Worm (Caenorhabditis elegans): Measurements from ENCODE around the gene spig-10.

The spig-10 gene

DNA sequence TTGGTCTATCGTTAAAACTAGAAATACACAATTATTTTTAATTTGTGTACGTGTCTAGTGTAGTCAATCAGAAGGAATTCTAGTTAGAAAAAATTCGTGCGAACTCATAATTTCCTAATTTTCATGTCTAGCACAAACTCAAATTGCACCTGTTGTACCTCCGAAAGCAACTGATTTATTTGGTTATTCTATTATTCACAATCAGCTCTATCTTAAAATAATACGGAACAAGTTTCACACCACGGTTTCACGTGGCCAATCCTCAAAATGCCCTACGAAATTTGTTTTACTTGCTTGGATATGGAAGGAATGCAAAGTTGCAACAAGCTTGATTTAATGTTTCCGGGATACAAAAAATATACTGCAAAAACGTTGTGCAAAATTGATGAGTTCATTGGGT, 6.6 kb downstream of the spig-10 start, which contains the start of gene srw-127:
TSS of gene srw-127 (plus strand) at position 301 of the 400 bp plus-strand sequence.
- TF ChIP-seq nhr-237 (tag; optimal IDR thresholded peaks at IDR 0.05) (no peak), peb-1 (tag; optimal IDR thresholded peaks at IDR 0.05) (no peak), nhr-77 (tag; optimal IDR thresholded peaks at IDR 0.05) (no peak), ama-1 (optimal IDR thresholded peaks at IDR 0.05) (no peak), gmeb-1 (tag; optimal IDR thresholded peaks at IDR 0.05) (no peak), sma-9 (GFP tag; optimal IDR thresholded peaks at IDR 0.05) (no peak), sma-9 (tag; optimal IDR thresholded peaks at IDR 0.05) (no peak), unc-39 (tag; optimal IDR thresholded peaks at IDR 0.05) (no peak), lin-11 (tag; optimal IDR thresholded peaks at IDR 0.05) (no peak), lin-13 (GFP tag; optimal IDR thresholded peaks at IDR 0.05) (no peak), nhr-25 (tag; optimal IDR thresholded peaks at IDR 0.05) (no peak)

DNA sequence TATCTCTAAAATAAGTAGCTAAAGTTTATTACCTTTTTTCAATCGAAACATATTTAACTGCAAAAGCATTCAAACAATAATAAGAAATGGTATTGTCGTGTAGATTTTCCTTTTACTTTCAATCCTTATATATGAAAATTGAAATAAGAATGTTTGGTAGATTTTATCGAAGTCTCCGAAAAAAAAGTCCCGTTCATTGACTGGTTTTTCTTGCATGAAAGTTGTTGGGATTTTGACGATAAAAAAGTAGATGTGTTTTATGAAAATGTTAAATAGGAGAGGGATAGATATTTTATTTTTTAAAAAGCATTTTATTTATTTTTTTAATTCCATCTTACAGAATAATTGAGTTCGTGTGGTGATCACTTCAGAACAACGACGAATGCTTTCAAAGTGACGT, 9.8 kb downstream of the spig-10 start, which contains the start of gene C33G8.13:
TSS of gene C33G8.13 (minus strand) at position 101 of the 400 bp plus-strand sequence.
- TF ChIP-seq fos-1 (tag; optimal IDR thresholded peaks at IDR 0.05) (no peak), nhr-77 (tag; optimal IDR thresholded peaks at IDR 0.05) (no peak), blmp-1 (tag; optimal IDR thresholded peaks at IDR 0.05; ENCODE audit: insufficient read depth) (no peak), gmeb-1 (tag; optimal IDR thresholded peaks at IDR 0.05) (no peak), nhr-21 (tag; optimal IDR thresholded peaks at IDR 0.05) (no peak), aly-2 (tag; optimal IDR thresholded peaks at IDR 0.05) (no peak), C34F6.9 (tag; optimal IDR thresholded peaks at IDR 0.05) (no peak), nhr-129 (tag; optimal IDR thresholded peaks at IDR 0.05) (no peak), ztf-11 (tag; optimal IDR thresholded peaks at IDR 0.05) (no peak), lin-39 (tag; optimal IDR thresholded peaks at IDR 0.05) (no peak), skn-1 (tag; optimal IDR thresholded peaks at IDR 0.05) (no peak), nhr-237 (tag; optimal IDR thresholded peaks at IDR 0.05) (no peak)

DNA sequence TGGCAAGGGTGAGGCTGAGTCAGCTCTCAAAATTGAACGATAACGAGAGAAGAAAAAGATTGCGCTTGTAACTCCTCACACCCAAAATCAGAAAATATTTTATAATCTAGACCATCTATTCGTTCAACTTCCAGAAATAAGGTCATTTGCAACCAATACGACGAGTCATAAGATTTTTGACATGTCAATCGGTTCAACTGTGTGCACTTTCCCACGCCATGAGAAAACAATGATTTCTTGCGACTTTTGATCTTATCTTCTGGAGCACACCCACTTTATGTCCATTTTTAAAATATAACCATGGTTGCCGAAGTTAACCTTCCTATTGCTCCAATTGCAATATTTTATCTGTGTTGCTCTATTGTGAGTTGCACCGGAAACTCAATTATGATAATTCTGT, 11.0 kb downstream of the spig-10 start, which contains the start of gene srsx-32:
TSS of gene srsx-32 (plus strand) at position 301 of the 400 bp plus-strand sequence.
- TF ChIP-seq nhr-237 (tag; optimal IDR thresholded peaks at IDR 0.05) (no peak), fos-1 (tag; optimal IDR thresholded peaks at IDR 0.05) (no peak), crh-2 (tag; optimal IDR thresholded peaks at IDR 0.05) (no peak), ceh-16 (tag; optimal IDR thresholded peaks at IDR 0.05) (no peak), nhr-77 (tag; optimal IDR thresholded peaks at IDR 0.05) (no peak), elt-1 (tag; optimal IDR thresholded peaks at IDR 0.05) (no peak), F13H6.1 (tag; optimal IDR thresholded peaks at IDR 0.05) (no peak), snpc-4 (tag; optimal IDR thresholded peaks at IDR 0.05) (no peak), lsy-2 (tag; optimal IDR thresholded peaks at IDR 0.05) (no peak), nhr-21 (tag; optimal IDR thresholded peaks at IDR 0.05) (no peak), ztf-11 (tag; optimal IDR thresholded peaks at IDR 0.05) (no peak), lin-13 (GFP tag; optimal IDR thresholded peaks at IDR 0.05) (no peak)

- TF ChIP-seq sem-4 (tag; optimal IDR thresholded peaks at IDR 0.05) = no peak
- no peak for TF ChIP-seq skn-1 (tag; optimal IDR thresholded peaks at IDR 0.05)
- no peak for TF ChIP-seq nhr-10 (tag; optimal IDR thresholded peaks at IDR 0.05)
- TF ChIP-seq elt-3 (tag; optimal IDR thresholded peaks at IDR 0.05) = no peak
- TF ChIP-seq lin-39 (tag; optimal IDR thresholded peaks at IDR 0.05) = no peak
- TF ChIP-seq mab-5 (tag; optimal IDR thresholded peaks at IDR 0.05) = no peak
- no peak for TF ChIP-seq gmeb-1 (tag; optimal IDR thresholded peaks at IDR 0.05)
- TF ChIP-seq egl-27 (tag; optimal IDR thresholded peaks at IDR 0.05) = no peak
- TF ChIP-seq ama-1 (optimal IDR thresholded peaks at IDR 0.05) = no peak
- TF ChIP-seq lin-13 (GFP tag; optimal IDR thresholded peaks at IDR 0.05) = no peak
Observed at ce11 chrV:7021772-7022171, 15.7 kb downstream of the spig-10 start, which contains the start of gene F20A1.4. Gene F20A1.4 (minus strand): TSS chrV:7021872.

DNA sequence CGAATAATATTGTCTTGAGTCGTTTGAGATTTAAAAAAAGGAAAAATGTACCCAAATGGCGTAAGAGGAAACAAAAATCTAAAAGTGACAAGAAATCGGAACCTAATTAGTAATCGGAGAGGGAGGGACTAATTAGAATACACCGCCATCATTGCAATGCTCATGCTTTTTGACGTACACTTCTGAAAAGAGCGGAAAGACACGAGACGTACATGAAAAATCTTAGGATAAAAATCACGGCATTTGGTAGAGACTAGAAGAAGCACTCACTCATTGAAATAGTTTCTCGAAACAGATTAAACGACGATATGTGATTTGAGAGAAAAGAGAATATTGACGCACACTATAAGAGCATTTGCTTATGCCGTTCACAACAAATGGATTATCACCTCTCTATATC, 16.9 kb downstream of the spig-10 start:
- TF ChIP-seq lsy-2 (tag; optimal IDR thresholded peaks at IDR 0.05) = no peak
- TF ChIP-seq nhr-237 (tag; optimal IDR thresholded peaks at IDR 0.05) = no peak
- TF ChIP-seq elt-1 (tag; optimal IDR thresholded peaks at IDR 0.05) = no peak
- TF ChIP-seq fos-1 (tag; optimal IDR thresholded peaks at IDR 0.05) = no peak
- TF ChIP-seq nhr-12 (tag; optimal IDR thresholded peaks at IDR 0.05) = no peak
- TF ChIP-seq crh-2 (tag; optimal IDR thresholded peaks at IDR 0.05) = no peak
- TF ChIP-seq unc-39 (tag; optimal IDR thresholded peaks at IDR 0.05) = no peak

- no peak for TF ChIP-seq skn-1 (tag; optimal IDR thresholded peaks at IDR 0.05)
- TF ChIP-seq aly-2 (tag; optimal IDR thresholded peaks at IDR 0.05) = no peak
- no peak for TF ChIP-seq unc-62 (GFP tag; optimal IDR thresholded peaks at IDR 0.05)
- no peak for TF ChIP-seq crh-2 (tag; optimal IDR thresholded peaks at IDR 0.05)
- TF ChIP-seq blmp-1 (tag; optimal IDR thresholded peaks at IDR 0.05; ENCODE audit: insufficient read depth) = no peak
- no peak for TF ChIP-seq ceh-16 (tag; optimal IDR thresholded peaks at IDR 0.05)
- TF ChIP-seq nhr-23 (tag; optimal IDR thresholded peaks at IDR 0.05) = no peak
- no peak for TF ChIP-seq nhr-237 (tag; optimal IDR thresholded peaks at IDR 0.05)
- TF ChIP-seq nhr-6 (tag; optimal IDR thresholded peaks at IDR 0.05) = no peak
- TF ChIP-seq ama-1 (optimal IDR thresholded peaks at IDR 0.05) = no peak
- TF ChIP-seq nhr-25 (tag; optimal IDR thresholded peaks at IDR 0.05) = no peak
- TF ChIP-seq C34F6.9 (tag; optimal IDR thresholded peaks at IDR 0.05) = no peak
- no peak for TF ChIP-seq nhr-129 (tag; optimal IDR thresholded peaks at IDR 0.05)
- no peak for TF ChIP-seq unc-55 (GFP tag; optimal IDR thresholded peaks at IDR 0.05)
- TF ChIP-seq nhr-21 (tag; optimal IDR thresholded peaks at IDR 0.05) = no peak
- TF ChIP-seq fos-1 (tag; optimal IDR thresholded peaks at IDR 0.05) = no peak
Observed at ce11 chrV:7027055-7027454, 21.0 kb downstream of the spig-10 start, which contains the start of gene F20A1.6. Gene F20A1.6 (minus strand): TSS chrV:7027155.

All from whole organism, L2 larva.